Worm (Caenorhabditis elegans) whole organism, mixed stage, embryonic: Measurements from ENCODE around the gene hpo-7.

ENCODE experiments used
- ceh-39 ChIP-seq: fragments of 150-350 bp; optimal IDR thresholded peaks from 2 replicates; lab custom pipeline; 2014; ENCODE audit warnings: missing biosample characterization, missing genetic modification characterization
- ceh-43 ChIP-seq: fragments of 200-800 bp; sonication (Bioruptor generic); optimal IDR thresholded peaks from 2 replicates; lab custom pipeline; 2018; ENCODE audit warnings: mild to moderate bottlenecking, missing genetic modification characterization, moderate library complexity, missing compliant biosample characterization
- ceh-83 ChIP-seq: fragments of 200-800 bp; sonication (Bioruptor generic); optimal IDR thresholded peaks from 2 replicates; lab custom pipeline; 2018; ENCODE audit warnings: mild to moderate bottlenecking, missing genetic modification characterization, missing compliant biosample characterization
- ces-1 ChIP-seq: fragments of 150-350 bp; optimal IDR thresholded peaks from 2 replicates; lab custom pipeline; 2014; ENCODE audit warnings: missing biosample characterization, missing genetic modification reagents, missing genetic modification characterization
- cnd-1 ChIP-seq: fragments of 200-800 bp; sonication (Bioruptor generic); optimal IDR thresholded peaks from 2 replicates; lab custom pipeline; 2018; ENCODE audit warnings: mild to moderate bottlenecking, missing genetic modification characterization, missing compliant biosample characterization
- elt-1 ChIP-seq: sonication (generic microtip); optimal IDR thresholded peaks from 2 replicates; lab custom pipeline; 2017; ENCODE audit warnings: missing genetic modification characterization, mild to moderate bottlenecking, missing compliant biosample characterization, antibody characterized with exemption, moderate library complexity, borderline replicate concordance; ENCODE audit not compliant: insufficient read depth
- elt-3 ChIP-seq: fragments of 150-350 bp; optimal IDR thresholded peaks from 2 replicates; lab custom pipeline; 2014; ENCODE audit warnings: missing biosample characterization, missing genetic modification characterization
- flh-1 ChIP-seq: fragments of 200-800 bp; sonication (Bioruptor generic); optimal IDR thresholded peaks from 2 replicates; lab custom pipeline; 2018; ENCODE audit warnings: mild to moderate bottlenecking, missing genetic modification characterization, moderate library complexity, missing compliant biosample characterization
- ham-2 ChIP-seq: fragments of 200-800 bp; sonication (Bioruptor generic); optimal IDR thresholded peaks from 2 replicates; lab custom pipeline; 2018; ENCODE audit warnings: mild to moderate bottlenecking, missing genetic modification characterization, missing compliant biosample characterization
- hlh-1 ChIP-seq: fragments of 150-350 bp; optimal IDR thresholded peaks from 2 replicates; lab custom pipeline; 2014; ENCODE audit warnings: missing biosample characterization, missing genetic modification reagents, missing genetic modification characterization
- lin-13 ChIP-seq: fragments of 150-350 bp; optimal IDR thresholded peaks from 2 replicates; lab custom pipeline; 2014; ENCODE audit warnings: missing biosample characterization, missing genetic modification characterization
- lin-32 ChIP-seq: fragments of 200-800 bp; sonication (Bioruptor generic); optimal IDR thresholded peaks from 2 replicates; lab custom pipeline; 2018; ENCODE audit warnings: mild to moderate bottlenecking, missing genetic modification characterization, missing compliant biosample characterization
- lsy-2 ChIP-seq: fragments of 150-350 bp; optimal IDR thresholded peaks from 2 replicates; lab custom pipeline; 2014; ENCODE audit warnings: missing biosample characterization, missing genetic modification characterization
- mab-5 ChIP-seq: fragments of 150-350 bp; optimal IDR thresholded peaks from 2 replicates; lab custom pipeline; 2014; ENCODE audit warnings: missing biosample characterization, missing genetic modification characterization
- nhr-12 ChIP-seq: fragments of 150-350 bp; optimal IDR thresholded peaks from 2 replicates; lab custom pipeline; 2014; ENCODE audit warnings: missing biosample characterization, missing genetic modification characterization
- nhr-2 ChIP-seq: fragments of 150-350 bp; optimal IDR thresholded peaks from 2 replicates; lab custom pipeline; 2014; ENCODE audit warnings: missing biosample characterization, missing genetic modification characterization
- nhr-237 ChIP-seq: fragments of 150-350 bp; optimal IDR thresholded peaks from 2 replicates; lab custom pipeline; 2014; ENCODE audit warnings: missing biosample characterization, missing genetic modification characterization
- nhr-28 ChIP-seq: fragments of 150-350 bp; optimal IDR thresholded peaks from 2 replicates; lab custom pipeline; 2014; ENCODE audit warnings: missing biosample characterization, missing genetic modification characterization
- nhr-76 ChIP-seq: sonication (generic microtip); optimal IDR thresholded peaks from 2 replicates; lab custom pipeline; 2017; ENCODE audit warnings: missing biosample characterization, missing genetic modification characterization
- pha-4 ChIP-seq: fragments of 150-350 bp; optimal IDR thresholded peaks from 2 replicates; lab custom pipeline; 2018; ENCODE audit warnings: missing biosample characterization, missing genetic modification reagents, missing genetic modification characterization
- snpc-4 ChIP-seq: fragments of 150-350 bp; optimal IDR thresholded peaks from 2 replicates; lab custom pipeline; 2014; ENCODE audit warnings: missing biosample characterization, missing genetic modification characterization
- sptf-1 ChIP-seq: sonication (generic microtip); optimal IDR thresholded peaks from 2 replicates; lab custom pipeline; 2017; ENCODE audit warnings: mild to moderate bottlenecking, missing genetic modification characterization, moderate library complexity, missing compliant biosample characterization
- unc-120 ChIP-seq: sonication (generic microtip); optimal IDR thresholded peaks from 2 replicates; lab custom pipeline; 2017; ENCODE audit warnings: missing genetic modification characterization, missing compliant biosample characterization; ENCODE audit not compliant: poor library complexity, severe bottlenecking
- unc-39 ChIP-seq: fragments of 150-350 bp; optimal IDR thresholded peaks from 2 replicates; lab custom pipeline; 2014; ENCODE audit warnings: missing biosample characterization, missing genetic modification characterization
- unc-62 ChIP-seq: fragments of 150-350 bp; optimal IDR thresholded peaks from 2 replicates; lab custom pipeline; 2014; ENCODE audit warnings: missing biosample characterization, missing genetic modification reagents, missing genetic modification characterization

hpo-7 gene

ce11 chrII:2093456-2093926, 42.0 kb downstream of the hpo-7 start, which contains the start of gene fbxb-37:
Gene fbxb-37 (minus strand): TSS chrII:2093876.
- TF ChIP-seq nhr-2 (tag; lab: Kevin White, UChicago) (peak; percentile 26), ham-2 (GFP tag; lab: Kevin White, UChicago) (no peak)
- TF ChIP-seq, all 35 proteins: peak for 1

DNA sequence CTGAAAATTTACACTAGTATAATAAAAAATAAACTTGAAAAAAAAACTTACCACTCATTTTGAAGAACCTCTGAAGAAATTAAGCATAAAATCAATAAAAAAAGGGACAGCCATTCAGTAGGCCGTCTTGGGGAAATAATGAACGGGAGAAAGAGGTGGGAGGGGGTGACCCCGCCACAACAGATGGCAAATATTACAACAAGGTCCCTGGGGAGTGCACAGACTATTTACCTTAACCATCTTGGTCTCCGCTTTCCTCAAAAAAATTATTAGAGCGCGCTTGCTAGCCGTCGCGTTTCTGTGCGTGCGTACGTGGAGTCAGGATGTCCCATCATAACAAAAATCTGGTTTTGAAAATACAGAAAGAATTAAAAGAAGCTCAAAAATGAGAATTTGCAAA, 43.5 kb downstream of the hpo-7 start, which contains the start of gene T16A1.10:
TSS of gene T16A1.10 (minus strand) at position 123 of the 400 bp plus-strand sequence.
- TF ChIP-seq hlh-1 = peak; percentile 1
- no peak for TF ChIP-seq ces-1
- TF ChIP-seq ceh-43 (GFP tag; lab: Kevin White, UChicago) = no peak
- no peak for TF ChIP-seq ham-2 (GFP tag; lab: Kevin White, UChicago)
- peak; percentile 82 for TF ChIP-seq lin-32 (GFP tag; lab: Kevin White, UChicago)
- peak; percentile 2 for TF ChIP-seq lin-13 (tag; lab: Kevin White, UChicago)
- TF ChIP-seq cnd-1 (tag; lab: Kevin White, UChicago) = peak; percentile 62
- no peak for TF ChIP-seq unc-120 (tag; lab: Kevin White, UChicago)
- TF ChIP-seq lsy-2 (tag; lab: Kevin White, UChicago) = no peak

DNA sequence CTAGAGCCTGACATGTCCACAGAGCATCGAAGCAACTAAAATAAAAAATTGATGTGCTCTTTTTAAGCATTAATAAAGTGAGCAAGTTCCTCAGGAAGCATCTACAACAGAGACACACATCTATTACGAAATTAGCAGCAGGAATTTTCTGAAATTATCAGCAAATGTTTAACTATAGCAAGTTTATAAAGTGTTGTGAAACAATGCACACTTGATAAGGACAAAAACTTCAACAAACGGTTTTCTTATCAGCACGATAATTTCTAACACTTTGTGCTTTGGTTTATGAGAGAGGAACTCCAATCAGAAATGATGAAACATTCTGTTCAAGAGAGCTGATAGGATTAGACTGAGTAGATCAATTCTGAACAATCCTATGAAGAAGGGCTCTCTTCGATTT, 44.9 kb downstream of the hpo-7 start, which contains the start of gene trpl-5:
TSS of gene trpl-5 (minus strand) at position 32 of the 400 bp plus-strand sequence.
- TF ChIP-seq cnd-1 (tag; lab: Kevin White, UChicago) (no peak), lin-32 (GFP tag; lab: Kevin White, UChicago) (no peak), pha-4 (tag; lab: Kevin White, UChicago) (no peak), nhr-28 (tag; lab: Kevin White, UChicago) (no peak)

ce11 chrII:2087206-2087605, 48.3 kb downstream of the hpo-7 start:
- TF ChIP-seq elt-3 (tag; lab: Kevin White, UChicago) = no peak
- no peak for TF ChIP-seq lsy-2 (tag; lab: Kevin White, UChicago)
- TF ChIP-seq elt-1 (tag; lab: Kevin White, UChicago) = no peak
- TF ChIP-seq nhr-76 = no peak
- TF ChIP-seq unc-39 (tag; lab: Kevin White, UChicago) = no peak
- no peak for TF ChIP-seq nhr-28 (tag; lab: Kevin White, UChicago)
- TF ChIP-seq nhr-12 (tag; lab: Kevin White, UChicago) = no peak
- TF ChIP-seq ceh-39 (tag; lab: Kevin White, UChicago) = no peak
- TF ChIP-seq ham-2 (GFP tag; lab: Kevin White, UChicago) = no peak
- TF ChIP-seq sptf-1 (tag; lab: Kevin White, UChicago) = no peak
- no peak for TF ChIP-seq flh-1 (GFP tag; lab: Kevin White, UChicago)

- no peak for TF ChIP-seq nhr-28 (tag; lab: Kevin White, UChicago)
- no peak for TF ChIP-seq cnd-1 (tag; lab: Kevin White, UChicago)
- TF ChIP-seq lin-32 (GFP tag; lab: Kevin White, UChicago) = no peak
- TF ChIP-seq mab-5 (tag; lab: Kevin White, UChicago) = no peak
- TF ChIP-seq ceh-39 (tag; lab: Kevin White, UChicago) = no peak
- no peak for TF ChIP-seq unc-62 (GFP tag; lab: Kevin White, UChicago)
- TF ChIP-seq nhr-237 = no peak
- TF ChIP-seq hlh-1 = no peak
- TF ChIP-seq pha-4 (tag; lab: Kevin White, UChicago) = no peak
- no peak for TF ChIP-seq snpc-4
- no peak for TF ChIP-seq unc-120 (tag; lab: Kevin White, UChicago)
- TF ChIP-seq flh-1 (GFP tag; lab: Kevin White, UChicago) = no peak
- no peak for TF ChIP-seq ceh-83
These were observed 51.8 kb downstream of the hpo-7 start, which contains the start of the genes T16A1.5 and fbxc-49 for ce11 chrII:2083726-2084179. Gene T16A1.5 (minus strand): TSS chrII:2083826. Gene fbxc-49 (plus strand): TSS chrII:2084129.
